Worm (Caenorhabditis elegans) whole organism, L2 larva: ENCODE results near the gene srh-136.

Experiments used
- C34F6.9 ChIP-seq: fragments of 150-350 bp; optimal IDR thresholded peaks from 2 replicates; lab custom pipeline; 2014; ENCODE audit warnings: missing biosample characterization, missing genetic modification characterization
- R02D3.7 ChIP-seq: fragments of 150-350 bp; optimal IDR thresholded peaks from 2 replicates; lab custom pipeline; 2014; ENCODE audit warnings: missing biosample characterization, missing genetic modification characterization
- ZK546.5 ChIP-seq: sonication (generic microtip); optimal IDR thresholded peaks from 2 replicates; lab custom pipeline; 2017; ENCODE audit warnings: missing biosample characterization, missing genetic modification characterization
- alr-1 ChIP-seq: fragments of 150-350 bp; optimal IDR thresholded peaks from 2 replicates; lab custom pipeline; 2014; ENCODE audit warnings: missing biosample characterization, missing genetic modification characterization
- ama-1 ChIP-seq: fragments of 150-350 bp; optimal IDR thresholded peaks from 2 replicates; lab custom pipeline; 2018; ENCODE audit warnings: inconsistent platforms
- blmp-1 ChIP-seq: sonication (generic microtip); optimal IDR thresholded peaks from 2 replicates; lab custom pipeline; 2017; ENCODE audit warnings: missing genetic modification characterization, mild to moderate bottlenecking, missing compliant biosample characterization, antibody characterized with exemption, moderate library complexity; ENCODE audit not compliant: insufficient read depth
- ceh-16 ChIP-seq: fragments of 150-350 bp; optimal IDR thresholded peaks from 2 replicates; lab custom pipeline; 2014; ENCODE audit warnings: missing biosample characterization, missing genetic modification characterization
- ceh-82 ChIP-seq: fragments of 150-350 bp; optimal IDR thresholded peaks from 2 replicates; lab custom pipeline; 2014; ENCODE audit warnings: missing biosample characterization, missing genetic modification characterization
- crh-2 ChIP-seq: sonication (generic microtip); optimal IDR thresholded peaks from 2 replicates; lab custom pipeline; 2017; ENCODE audit warnings: missing biosample characterization, missing genetic modification characterization
- dmd-4 ChIP-seq: sonication (generic microtip); optimal IDR thresholded peaks from 2 replicates; lab custom pipeline; 2017; ENCODE audit warnings: missing biosample characterization, missing genetic modification characterization
- elt-1 ChIP-seq: fragments of 150-350 bp; optimal IDR thresholded peaks from 2 replicates; lab custom pipeline; 2014; ENCODE audit warnings: missing biosample characterization, missing genetic modification characterization
- elt-3 ChIP-seq: sonication (generic microtip); optimal IDR thresholded peaks from 2 replicates; lab custom pipeline; 2017; ENCODE audit warnings: missing biosample characterization, missing genetic modification characterization
- fos-1 ChIP-seq: fragments of 150-350 bp; optimal IDR thresholded peaks from 2 replicates; lab custom pipeline; 2014; ENCODE audit warnings: missing biosample characterization, missing genetic modification characterization
- gmeb-1 ChIP-seq: fragments of 150-350 bp; optimal IDR thresholded peaks from 2 replicates; lab custom pipeline; 2014; ENCODE audit warnings: missing biosample characterization, missing genetic modification characterization
- lin-11 ChIP-seq: fragments of 150-350 bp; sonication (generic microtip); optimal IDR thresholded peaks from 2 replicates; lab custom pipeline; 2014; ENCODE audit warnings: missing biosample characterization, missing genetic modification characterization, inconsistent platforms, mixed read lengths
- lin-13 ChIP-seq: fragments of 150-350 bp; optimal IDR thresholded peaks from 2 replicates; lab custom pipeline; 2014; ENCODE audit warnings: missing biosample characterization, missing genetic modification reagents, missing genetic modification characterization
- lin-39 ChIP-seq: fragments of 150-350 bp; optimal IDR thresholded peaks from 2 replicates; lab custom pipeline; 2014; ENCODE audit warnings: missing biosample characterization, missing genetic modification reagents, missing genetic modification characterization
- lsy-2 ChIP-seq, 2 experiments: fragments of 150-350 bp in 1 of 2; sonication (generic microtip) in 1 of 2; optimal IDR thresholded peaks; 2 replicates each; lab custom pipeline; 2014 to 2017; ENCODE audit warnings: missing biosample characterization in 2 of 2, missing genetic modification characterization in 2 of 2
- mdl-1 ChIP-seq, 2 experiments: fragments of 150-350 bp in 1 of 2; sonication (generic microtip) in 1 of 2; optimal IDR thresholded peaks; 2 replicates each; lab custom pipeline; 2017; ENCODE audit warnings: missing biosample characterization in 2 of 2, missing genetic modification characterization in 2 of 2
- nhr-11 ChIP-seq: fragments of 150-350 bp; optimal IDR thresholded peaks from 2 replicates; lab custom pipeline; 2014; ENCODE audit warnings: missing biosample characterization, missing genetic modification characterization
- nhr-12 ChIP-seq: fragments of 150-350 bp; optimal IDR thresholded peaks from 2 replicates; lab custom pipeline; 2014; ENCODE audit warnings: missing biosample characterization, missing genetic modification characterization
- nhr-129 ChIP-seq: fragments of 150-350 bp; optimal IDR thresholded peaks from 2 replicates; lab custom pipeline; 2014; ENCODE audit warnings: missing biosample characterization, missing genetic modification characterization
- nhr-21 ChIP-seq: fragments of 150-350 bp; optimal IDR thresholded peaks from 2 replicates; lab custom pipeline; 2014; ENCODE audit warnings: missing biosample characterization, missing genetic modification characterization
- nhr-23 ChIP-seq: fragments of 150-350 bp; optimal IDR thresholded peaks from 2 replicates; lab custom pipeline; 2014; ENCODE audit warnings: missing biosample characterization, missing genetic modification reagents, missing genetic modification characterization
- nhr-6 ChIP-seq: fragments of 150-350 bp; optimal IDR thresholded peaks from 2 replicates; lab custom pipeline; 2014; ENCODE audit warnings: missing biosample characterization, missing genetic modification characterization
- nhr-77 ChIP-seq: fragments of 150-350 bp; optimal IDR thresholded peaks from 2 replicates; lab custom pipeline; 2014; ENCODE audit warnings: missing biosample characterization, missing genetic modification characterization
- peb-1 ChIP-seq: fragments of 150-350 bp; optimal IDR thresholded peaks from 2 replicates; lab custom pipeline; 2014; ENCODE audit warnings: missing biosample characterization, missing genetic modification characterization
- sma-3 ChIP-seq: sonication (generic microtip); optimal IDR thresholded peaks from 2 replicates; lab custom pipeline; 2016; ENCODE audit warnings: missing genetic modification reagents, missing genetic modification characterization, missing compliant biosample characterization
- sma-9 ChIP-seq, 2 experiments: fragments of 150-350 bp in 1 of 2; sonication (generic microtip) in 1 of 2; optimal IDR thresholded peaks; 2 replicates each; lab custom pipeline; 2014 to 2016; ENCODE audit warnings: missing genetic modification characterization in 2 of 2, mild to moderate bottlenecking in 1 of 2, missing biosample characterization in 1 of 2, missing compliant biosample characterization in 1 of 2, missing genetic modification reagents in 1 of 2, moderate library complexity in 1 of 2
- snpc-4 ChIP-seq: fragments of 150-350 bp; optimal IDR thresholded peaks from 2 replicates; lab custom pipeline; 2014; ENCODE audit warnings: missing biosample characterization, missing genetic modification characterization
- unc-39 ChIP-seq: fragments of 150-350 bp; optimal IDR thresholded peaks from 2 replicates; lab custom pipeline; 2014; ENCODE audit warnings: missing biosample characterization, missing genetic modification characterization
- unc-62 ChIP-seq: fragments of 150-350 bp; optimal IDR thresholded peaks from 2 replicates; lab custom pipeline; 2014; ENCODE audit warnings: missing biosample characterization, missing genetic modification reagents, missing genetic modification characterization
- zag-1 ChIP-seq: fragments of 150-350 bp; optimal IDR thresholded peaks from 2 replicates; lab custom pipeline; 2014; ENCODE audit warnings: missing biosample characterization, missing genetic modification characterization
- ztf-11 ChIP-seq: sonication (generic microtip); optimal IDR thresholded peaks from 2 replicates; lab custom pipeline; 2017; ENCODE audit warnings: missing biosample characterization, missing genetic modification characterization
- ztf-4 ChIP-seq: fragments of 150-350 bp; optimal IDR thresholded peaks from 2 replicates; lab custom pipeline; 2014; ENCODE audit warnings: missing biosample characterization, missing genetic modification characterization

Gene srh-136

DNA sequence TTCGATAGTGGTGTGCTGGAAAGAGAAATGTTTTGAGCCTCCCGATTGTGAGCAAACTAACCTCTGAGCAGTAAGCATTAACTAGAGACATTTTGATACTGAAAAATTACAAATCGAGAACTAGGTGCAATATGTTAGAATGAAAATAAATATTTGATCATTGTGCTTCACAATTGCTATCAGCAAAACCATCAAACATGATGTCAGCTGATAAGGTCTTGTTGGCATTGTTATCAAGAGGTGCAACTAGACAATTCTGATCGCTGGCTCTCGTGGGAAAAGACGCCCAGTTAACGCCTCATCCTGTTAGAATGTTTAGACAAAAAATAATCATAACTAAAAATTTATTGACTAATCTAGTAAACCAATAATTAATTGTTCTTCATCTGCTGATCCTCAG lies 3.0 kb downstream of the srh-136 start, which contains the start of gene comt-2:
Gene comt-2 (minus strand): TSS at position 131 of the 400 bp plus-strand sequence.
- TF ChIP-seq fos-1 (tag; lab: Kevin White, UChicago) (peak; percentile 72), sma-9 (GFP tag; optimal IDR thresholded peaks at IDR 0.05; lab: Kevin White, UChicago) (peak; percentile 60), sma-9 (tag; optimal IDR thresholded peaks at IDR 0.05; lab: Kevin White, UChicago) (no peak), nhr-23 (no peak), nhr-129 (tag; lab: Kevin White, UChicago) (no peak), nhr-11 (tag; lab: Kevin White, UChicago) (no peak), lin-39 (tag; lab: Kevin White, UChicago) (no peak), unc-62 (GFP tag; lab: Kevin White, UChicago) (no peak)

- TF ChIP-seq nhr-129 (tag; lab: Kevin White, UChicago) (no peak), blmp-1 (tag; lab: Kevin White, UChicago) (no peak), nhr-11 (tag; lab: Kevin White, UChicago) (no peak), ZK546.5 (tag; lab: Kevin White, UChicago) (no peak), sma-3 (GFP tag; lab: Kevin White, UChicago) (no peak), R02D3.7 (no peak), fos-1 (tag; lab: Kevin White, UChicago) (no peak), gmeb-1 (tag; lab: Kevin White, UChicago) (no peak), lin-39 (tag; lab: Kevin White, UChicago) (no peak), lin-13 (GFP tag; lab: Kevin White, UChicago) (no peak), ceh-82 (tag; lab: Kevin White, UChicago) (no peak), snpc-4 (no peak), nhr-6 (tag; lab: Kevin White, UChicago) (no peak), nhr-21 (no peak), lin-11 (tag; lab: Kevin White, UChicago) (no peak), ceh-16 (tag; lab: Kevin White, UChicago) (no peak)
These were observed 9.2 kb downstream of the srh-136 start, which contains the start of gene sqst-4 for ce11 chrV:16488172-16488571. Gene sqst-4, plus strand, starts transcription at chrV:16488472.

- TF ChIP-seq zag-1 (tag; lab: Kevin White, UChicago): no peak
- TF ChIP-seq nhr-23: no peak
- TF ChIP-seq ama-1 (lab: Kevin White, UChicago): no peak
- no peak for TF ChIP-seq nhr-6 (tag; lab: Kevin White, UChicago)
- no peak for TF ChIP-seq unc-39 (tag; lab: Kevin White, UChicago)
- no peak for TF ChIP-seq blmp-1 (tag; lab: Kevin White, UChicago)
- TF ChIP-seq R02D3.7: no peak
- no peak for TF ChIP-seq alr-1 (tag; lab: Kevin White, UChicago)
- no peak for TF ChIP-seq nhr-11 (tag; lab: Kevin White, UChicago)
- TF ChIP-seq ztf-4 (tag; lab: Kevin White, UChicago): no peak
- no peak for TF ChIP-seq mdl-1 (tag; optimal IDR thresholded peaks at IDR 0.05; lab: Kevin White, UChicago)
- TF ChIP-seq ceh-16 (tag; lab: Kevin White, UChicago): no peak
- no peak for TF ChIP-seq elt-1 (tag; lab: Kevin White, UChicago)
- TF ChIP-seq snpc-4: no peak
- no peak for TF ChIP-seq nhr-77 (tag; lab: Kevin White, UChicago)
- no peak for TF ChIP-seq dmd-4 (tag; lab: Kevin White, UChicago)
- TF ChIP-seq fos-1 (tag; lab: Kevin White, UChicago): no peak
These were observed 9.9 kb downstream of the srh-136 start, which contains the start of gene Y32B12A.5 for ce11 chrV:16487474-16487873. Gene Y32B12A.5, minus strand, starts transcription at chrV:16487574.

ce11 chrV:16483681-16484080 lies 13.7 kb downstream of the srh-136 start, which contains the start of gene srh-139:
Gene srh-139, plus strand, starts transcription at chrV:16483981.
- TF ChIP-seq sma-9 (GFP tag; optimal IDR thresholded peaks at IDR 0.05; lab: Kevin White, UChicago) (no peak), sma-9 (tag; optimal IDR thresholded peaks at IDR 0.05; lab: Kevin White, UChicago) (no peak), ceh-16 (tag; lab: Kevin White, UChicago) (no peak), lsy-2 (tag; optimal IDR thresholded peaks at IDR 0.05; lab: Kevin White, UChicago) (no peak), elt-3 (tag; lab: Kevin White, UChicago) (no peak), dmd-4 (tag; lab: Kevin White, UChicago) (no peak), lin-11 (tag; lab: Kevin White, UChicago) (no peak), peb-1 (tag; lab: Kevin White, UChicago) (no peak), C34F6.9 (no peak), ama-1 (lab: Kevin White, UChicago) (no peak), blmp-1 (tag; lab: Kevin White, UChicago) (no peak), nhr-12 (no peak), ZK546.5 (tag; lab: Kevin White, UChicago) (no peak), nhr-129 (tag; lab: Kevin White, UChicago) (no peak), ztf-11 (tag; lab: Kevin White, UChicago) (no peak), fos-1 (tag; lab: Kevin White, UChicago) (no peak), crh-2 (tag; lab: Kevin White, UChicago) (no peak), alr-1 (tag; lab: Kevin White, UChicago) (no peak), zag-1 (tag; lab: Kevin White, UChicago) (no peak)
